Worm (Caenorhabditis elegans) whole organism, L2 larva: Measurements from ENCODE around the gene dct-18.
A peak's percentile ranks its signal among the peaks of the same experiment; 100 is the strongest.

Experiments used
- R02D3.7 ChIP-seq: fragments of 150-350 bp; optimal IDR thresholded peaks from 2 replicates; lab custom pipeline; 2014; ENCODE audit warnings: missing biosample characterization, missing genetic modification characterization
- Y55F3AM.14 ChIP-seq: fragments of 200-800 bp; sonication (Bioruptor generic); optimal IDR thresholded peaks from 2 replicates; lab custom pipeline; 2018; ENCODE audit warnings: mild to moderate bottlenecking, missing genetic modification characterization, missing compliant biosample characterization
- ZK546.5 ChIP-seq: sonication (generic microtip); optimal IDR thresholded peaks from 2 replicates; lab custom pipeline; 2017; ENCODE audit warnings: missing biosample characterization, missing genetic modification characterization
- alr-1 ChIP-seq: fragments of 150-350 bp; optimal IDR thresholded peaks from 2 replicates; lab custom pipeline; 2014; ENCODE audit warnings: missing biosample characterization, missing genetic modification characterization
- aly-2 ChIP-seq: fragments of 150-350 bp; optimal IDR thresholded peaks from 2 replicates; lab custom pipeline; 2014; ENCODE audit warnings: missing biosample characterization, missing genetic modification characterization
- blmp-1 ChIP-seq: sonication (generic microtip); optimal IDR thresholded peaks from 2 replicates; lab custom pipeline; 2017; ENCODE audit warnings: missing genetic modification characterization, mild to moderate bottlenecking, missing compliant biosample characterization, antibody characterized with exemption, moderate library complexity; ENCODE audit not compliant: insufficient read depth
- ceh-16 ChIP-seq: fragments of 150-350 bp; optimal IDR thresholded peaks from 2 replicates; lab custom pipeline; 2014; ENCODE audit warnings: missing biosample characterization, missing genetic modification characterization
- crh-2 ChIP-seq: sonication (generic microtip); optimal IDR thresholded peaks from 2 replicates; lab custom pipeline; 2017; ENCODE audit warnings: missing biosample characterization, missing genetic modification characterization
- dmd-4 ChIP-seq: sonication (generic microtip); optimal IDR thresholded peaks from 2 replicates; lab custom pipeline; 2017; ENCODE audit warnings: missing biosample characterization, missing genetic modification characterization
- egl-27 ChIP-seq: sonication (generic microtip); optimal IDR thresholded peaks from 3 replicates; lab custom pipeline; 2017; ENCODE audit warnings: missing biosample characterization, missing genetic modification reagents, missing genetic modification characterization
- elt-1 ChIP-seq: fragments of 150-350 bp; optimal IDR thresholded peaks from 2 replicates; lab custom pipeline; 2014; ENCODE audit warnings: missing biosample characterization, missing genetic modification characterization
- elt-3 ChIP-seq: sonication (generic microtip); optimal IDR thresholded peaks from 2 replicates; lab custom pipeline; 2017; ENCODE audit warnings: missing biosample characterization, missing genetic modification characterization
- fos-1 ChIP-seq: fragments of 150-350 bp; optimal IDR thresholded peaks from 2 replicates; lab custom pipeline; 2014; ENCODE audit warnings: missing biosample characterization, missing genetic modification characterization
- gmeb-1 ChIP-seq: fragments of 150-350 bp; optimal IDR thresholded peaks from 2 replicates; lab custom pipeline; 2014; ENCODE audit warnings: missing biosample characterization, missing genetic modification characterization
- lin-13 ChIP-seq: fragments of 150-350 bp; optimal IDR thresholded peaks from 2 replicates; lab custom pipeline; 2014; ENCODE audit warnings: missing biosample characterization, missing genetic modification reagents, missing genetic modification characterization
- lin-39 ChIP-seq: fragments of 150-350 bp; optimal IDR thresholded peaks from 2 replicates; lab custom pipeline; 2014; ENCODE audit warnings: missing biosample characterization, missing genetic modification reagents, missing genetic modification characterization
- lsy-2 ChIP-seq, 2 experiments: fragments of 150-350 bp in 1 of 2; sonication (generic microtip) in 1 of 2; optimal IDR thresholded peaks; 2 replicates each; lab custom pipeline; 2014 to 2017; ENCODE audit warnings: missing biosample characterization in 2 of 2, missing genetic modification characterization in 2 of 2
- mbf-1 ChIP-seq: sonication (generic microtip); optimal IDR thresholded peaks from 2 replicates; lab custom pipeline; 2017; ENCODE audit warnings: missing biosample characterization, missing genetic modification characterization
- mdl-1 ChIP-seq, 2 experiments: fragments of 150-350 bp in 1 of 2; sonication (generic microtip) in 1 of 2; optimal IDR thresholded peaks; 2 replicates each; lab custom pipeline; 2017; ENCODE audit warnings: missing biosample characterization in 2 of 2, missing genetic modification characterization in 2 of 2
- nhr-11 ChIP-seq: fragments of 150-350 bp; optimal IDR thresholded peaks from 2 replicates; lab custom pipeline; 2014; ENCODE audit warnings: missing biosample characterization, missing genetic modification characterization
- nhr-12 ChIP-seq: fragments of 150-350 bp; optimal IDR thresholded peaks from 2 replicates; lab custom pipeline; 2014; ENCODE audit warnings: missing biosample characterization, missing genetic modification characterization
- nhr-129 ChIP-seq: fragments of 150-350 bp; optimal IDR thresholded peaks from 2 replicates; lab custom pipeline; 2014; ENCODE audit warnings: missing biosample characterization, missing genetic modification characterization
- nhr-21 ChIP-seq: fragments of 150-350 bp; optimal IDR thresholded peaks from 2 replicates; lab custom pipeline; 2014; ENCODE audit warnings: missing biosample characterization, missing genetic modification characterization
- nhr-77 ChIP-seq: fragments of 150-350 bp; optimal IDR thresholded peaks from 2 replicates; lab custom pipeline; 2014; ENCODE audit warnings: missing biosample characterization, missing genetic modification characterization
- skn-1 ChIP-seq: sonication (generic microtip); optimal IDR thresholded peaks from 2 replicates; lab custom pipeline; 2017; ENCODE audit warnings: missing biosample characterization, missing genetic modification characterization
- sma-3 ChIP-seq: sonication (generic microtip); optimal IDR thresholded peaks from 2 replicates; lab custom pipeline; 2016; ENCODE audit warnings: missing genetic modification reagents, missing genetic modification characterization, missing compliant biosample characterization
- sma-9 ChIP-seq, 2 experiments: fragments of 150-350 bp in 1 of 2; sonication (generic microtip) in 1 of 2; optimal IDR thresholded peaks; 2 replicates each; lab custom pipeline; 2014 to 2016; ENCODE audit warnings: missing genetic modification characterization in 2 of 2, mild to moderate bottlenecking in 1 of 2, missing biosample characterization in 1 of 2, missing compliant biosample characterization in 1 of 2, missing genetic modification reagents in 1 of 2, moderate library complexity in 1 of 2
- snpc-4 ChIP-seq: fragments of 150-350 bp; optimal IDR thresholded peaks from 2 replicates; lab custom pipeline; 2014; ENCODE audit warnings: missing biosample characterization, missing genetic modification characterization
- unc-39 ChIP-seq: fragments of 150-350 bp; optimal IDR thresholded peaks from 2 replicates; lab custom pipeline; 2014; ENCODE audit warnings: missing biosample characterization, missing genetic modification characterization
- unc-62 ChIP-seq: fragments of 150-350 bp; optimal IDR thresholded peaks from 2 replicates; lab custom pipeline; 2014; ENCODE audit warnings: missing biosample characterization, missing genetic modification reagents, missing genetic modification characterization
- zag-1 ChIP-seq: fragments of 150-350 bp; optimal IDR thresholded peaks from 2 replicates; lab custom pipeline; 2014; ENCODE audit warnings: missing biosample characterization, missing genetic modification characterization
- ztf-11 ChIP-seq: sonication (generic microtip); optimal IDR thresholded peaks from 2 replicates; lab custom pipeline; 2017; ENCODE audit warnings: missing biosample characterization, missing genetic modification characterization
- ztf-4 ChIP-seq: fragments of 150-350 bp; optimal IDR thresholded peaks from 2 replicates; lab custom pipeline; 2014; ENCODE audit warnings: missing biosample characterization, missing genetic modification characterization

Gene dct-18

DNA sequence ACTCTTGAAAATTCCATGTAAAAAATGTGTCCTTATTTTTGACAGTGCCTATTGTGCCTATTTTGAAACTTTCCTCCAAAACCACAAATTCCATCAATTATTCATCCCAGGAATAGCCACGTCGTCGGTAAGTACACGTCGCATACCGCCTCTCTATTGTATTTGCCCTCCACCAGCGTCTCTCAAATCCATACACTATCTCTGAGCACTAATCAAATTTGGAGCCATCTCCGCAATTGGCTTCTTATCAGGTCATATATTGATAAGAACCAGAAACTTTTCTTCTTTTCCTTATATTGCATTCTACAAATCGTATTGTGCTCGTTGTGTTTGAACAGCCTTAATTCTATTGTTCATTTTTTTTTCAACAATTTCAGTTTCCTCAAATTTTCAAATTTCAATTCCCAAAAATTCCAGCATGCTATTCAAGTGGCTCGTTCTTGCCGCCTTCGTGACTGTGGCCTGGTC lies at the start of gene dct-18:
dct-18 (plus strand) TSS at position 418 of the 468 bp plus-strand sequence.
- peak; percentile 85 for TF ChIP-seq crh-2
- TF ChIP-seq skn-1 (tag; lab: Kevin White, UChicago): no peak
- no peak for TF ChIP-seq unc-62 (GFP tag; lab: Kevin White, UChicago)
- TF ChIP-seq ztf-11 (tag; lab: Kevin White, UChicago): no peak
- no peak for TF ChIP-seq alr-1 (tag; lab: Kevin White, UChicago)
- TF ChIP-seq snpc-4 (tag; lab: Kevin White, UChicago): no peak
- peak; percentile 18 for TF ChIP-seq sma-9 (GFP tag; optimal IDR thresholded peaks at IDR 0.05; lab: Kevin White, UChicago)
- no peak for TF ChIP-seq sma-9 (tag; optimal IDR thresholded peaks at IDR 0.05; lab: Kevin White, UChicago)
- TF ChIP-seq mbf-1 (tag; lab: Kevin White, UChicago): no peak
- no peak for TF ChIP-seq blmp-1
- TF ChIP-seq nhr-21: no peak
- TF ChIP-seq lin-13 (GFP tag; lab: Kevin White, UChicago): no peak
- no peak for TF ChIP-seq lin-39
- TF ChIP-seq elt-3 (tag; lab: Kevin White, UChicago): no peak
- no peak for TF ChIP-seq ztf-4 (tag; lab: Kevin White, UChicago)
- peak; percentile 81 for TF ChIP-seq fos-1 (tag; lab: Kevin White, UChicago)
- no peak for TF ChIP-seq egl-27 (tag; lab: Kevin White, UChicago)
- no peak for TF ChIP-seq ZK546.5 (tag; lab: Kevin White, UChicago)
- no peak for TF ChIP-seq R02D3.7 (tag; lab: Kevin White, UChicago)
- TF ChIP-seq nhr-77 (tag; lab: Kevin White, UChicago): no peak
- no peak for TF ChIP-seq lsy-2 (tag; optimal IDR thresholded peaks at IDR 0.05; lab: Kevin White, UChicago)
- no peak for TF ChIP-seq elt-1 (tag; lab: Kevin White, UChicago)

DNA sequence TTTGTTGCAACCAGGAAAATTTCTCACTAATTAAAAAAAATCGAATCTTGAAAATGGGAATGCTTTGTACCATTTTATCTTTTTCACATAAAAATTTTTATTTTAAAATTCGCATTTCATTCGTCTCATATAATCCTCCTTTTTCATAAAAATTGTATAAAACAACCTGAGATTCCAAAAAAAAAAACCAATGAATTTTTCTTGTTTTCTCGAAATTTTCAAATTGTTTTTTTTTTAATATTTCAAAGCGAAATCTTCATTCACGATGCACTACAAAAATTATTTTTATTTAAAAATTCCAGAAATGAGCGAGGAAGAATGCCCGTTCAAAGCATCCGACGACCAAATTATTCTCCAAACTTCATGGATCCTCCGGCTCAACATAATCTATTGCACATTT lies 46.7 kb upstream of the dct-18 start, which contains the start of gene sra-14:
sra-14 (plus strand) TSS at position 301 of the 400 bp plus-strand sequence.
- no peak for TF ChIP-seq elt-1 (tag; lab: Kevin White, UChicago)
- TF ChIP-seq ceh-16 (tag; lab: Kevin White, UChicago): no peak
- no peak for TF ChIP-seq ztf-11 (tag; lab: Kevin White, UChicago)
- TF ChIP-seq skn-1 (tag; lab: Kevin White, UChicago): no peak
- TF ChIP-seq aly-2 (tag; lab: Kevin White, UChicago): no peak
- no peak for TF ChIP-seq R02D3.7 (tag; lab: Kevin White, UChicago)
- TF ChIP-seq nhr-11: no peak
- no peak for TF ChIP-seq nhr-129 (tag; lab: Kevin White, UChicago)
- TF ChIP-seq blmp-1: no peak
- TF ChIP-seq zag-1 (tag; lab: Kevin White, UChicago): no peak
- TF ChIP-seq fos-1 (tag; lab: Kevin White, UChicago): no peak
- TF ChIP-seq, all 48 proteins: peak for 0

DNA sequence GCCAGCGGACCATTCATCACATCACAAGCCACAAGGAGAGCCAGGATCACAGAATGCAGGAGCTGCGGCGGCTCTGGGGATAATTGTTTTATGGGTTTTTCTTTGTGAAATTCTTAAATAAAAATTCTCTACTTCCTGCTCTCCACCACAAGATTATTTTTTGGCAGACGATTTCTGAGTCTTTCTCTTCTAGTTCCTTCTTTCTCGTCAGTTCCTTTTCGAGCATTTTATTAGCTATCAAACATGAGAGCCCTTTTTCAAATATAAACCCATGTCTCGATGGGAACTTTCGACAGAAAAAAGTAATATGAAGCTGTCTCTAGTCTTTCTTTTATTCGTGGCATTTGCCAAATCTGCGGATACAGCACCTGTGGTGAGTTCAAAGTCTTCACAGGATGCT lies 43.2 kb upstream of the dct-18 start, which contains the start of gene F35C5.3:
F35C5.3 (plus strand) TSS at position 301 of the 400 bp plus-strand sequence.
- TF ChIP-seq sma-3 (GFP tag; lab: Kevin White, UChicago) (no peak), dmd-4 (no peak), aly-2 (tag; lab: Kevin White, UChicago) (no peak), zag-1 (tag; lab: Kevin White, UChicago) (no peak), mdl-1 (tag; optimal IDR thresholded peaks at IDR 0.05; lab: Kevin White, UChicago) (no peak), unc-39 (tag; lab: Kevin White, UChicago) (no peak), elt-1 (tag; lab: Kevin White, UChicago) (no peak), crh-2 (no peak), nhr-11 (no peak), Y55F3AM.14 (GFP tag; lab: Kevin White, UChicago) (no peak)

DNA sequence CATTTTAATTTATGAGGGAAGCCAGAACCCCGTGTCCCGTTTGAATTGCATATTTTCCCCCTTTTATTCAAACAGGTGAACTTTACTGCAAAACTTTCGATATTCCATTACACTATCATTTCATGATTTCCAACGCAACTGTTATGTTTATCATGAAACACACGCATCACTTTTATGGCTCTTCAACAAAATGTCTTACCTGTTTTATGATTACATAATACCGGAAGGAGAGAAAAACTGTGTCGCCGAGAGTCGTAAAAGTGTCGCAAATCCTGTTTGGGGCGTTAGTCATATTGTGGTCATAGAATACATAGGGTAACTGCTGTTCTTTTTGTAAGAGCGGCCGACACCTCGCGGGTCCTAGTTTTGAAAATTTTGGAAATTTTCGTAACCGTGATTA lies 39.3 kb upstream of the dct-18 start:
- TF ChIP-seq blmp-1 (no peak), sma-9 (GFP tag; optimal IDR thresholded peaks at IDR 0.05; lab: Kevin White, UChicago) (no peak), sma-9 (tag; optimal IDR thresholded peaks at IDR 0.05; lab: Kevin White, UChicago) (no peak), fos-1 (tag; lab: Kevin White, UChicago) (peak; percentile 77), zag-1 (tag; lab: Kevin White, UChicago) (no peak), crh-2 (no peak), lin-39 (no peak), gmeb-1 (no peak)
- TF ChIP-seq, all 48 proteins: peak for 1

DNA sequence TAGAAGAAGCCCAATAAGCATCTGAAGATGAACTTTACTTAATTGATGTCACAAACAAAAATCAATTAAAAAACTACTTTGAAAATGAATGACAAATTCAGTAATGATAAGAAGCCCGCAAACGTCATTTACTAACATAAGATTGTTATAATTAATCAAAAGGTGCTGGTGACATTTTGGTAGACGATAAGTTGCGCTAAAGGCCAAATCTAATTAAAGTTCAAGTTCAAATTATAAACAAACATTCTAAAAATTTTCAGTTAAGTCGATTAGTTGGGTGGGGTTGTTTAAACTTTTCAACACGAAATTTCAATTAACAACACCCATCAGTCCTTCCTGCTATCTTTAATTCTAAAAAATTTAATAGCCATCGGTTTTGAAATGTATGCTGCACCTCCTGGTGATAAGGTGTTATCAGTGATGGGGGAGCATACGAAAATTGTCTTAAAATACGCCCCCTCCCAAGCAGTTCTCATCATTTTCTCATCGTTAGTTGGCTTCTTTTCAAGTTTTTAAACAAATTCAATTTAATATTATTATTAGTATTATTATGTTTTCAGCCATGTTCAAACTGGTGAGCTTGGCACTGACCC lies 36.5 kb upstream of the dct-18 start, which contains the start of the genes clec-62 and clec-63:
clec-62 (minus strand) TSS at position 51 of the 593 bp plus-strand sequence.
clec-63 (plus strand) TSS at position 561 of the 593 bp plus-strand sequence.
- TF ChIP-seq gmeb-1 (no peak), fos-1 (tag; lab: Kevin White, UChicago) (peak; percentile 93), ZK546.5 (tag; lab: Kevin White, UChicago) (no peak), nhr-12 (tag; lab: Kevin White, UChicago) (no peak), skn-1 (tag; lab: Kevin White, UChicago) (peak; percentile 29), crh-2 (peak; percentile 30)
